Fruit fly (Drosophila melanogaster): ENCODE results near the gene CG7945.

DNA sequence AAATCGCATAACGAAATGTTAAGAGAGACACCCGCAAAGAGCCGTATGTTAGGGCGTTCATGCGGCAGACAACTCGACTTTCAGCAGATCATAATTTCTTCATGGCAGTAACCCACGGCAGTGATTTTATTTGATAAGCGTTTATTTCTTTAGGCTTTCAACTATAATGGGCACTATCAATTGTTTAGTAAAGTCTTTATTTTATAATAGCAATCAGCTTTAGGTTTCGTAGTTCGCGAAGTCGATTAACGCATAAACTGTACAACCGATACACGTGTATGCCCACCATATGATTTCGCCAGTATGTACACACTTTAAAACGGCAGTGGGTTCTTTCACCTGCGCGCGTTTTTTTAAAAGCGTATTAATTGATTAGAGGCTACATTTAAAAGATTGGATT, 15.7 kb downstream of the CG7945 start, which contains the start of gene CG7841:
- TF ChIP-seq Dll (optimal IDR thresholded peaks at IDR 0.05): no peak
- TF ChIP-seq psq (optimal IDR thresholded peaks at IDR 0.05): no peak
- no peak for TF ChIP-seq usp (GFP tag; optimal IDR thresholded peaks at IDR 0.05)
- no peak for TF ChIP-seq CG8478 (optimal IDR thresholded peaks at IDR 0.05)
- TF ChIP-seq EcR (GFP tag; optimal IDR thresholded peaks at IDR 0.05): peak in 1 of 2 experiments; percentile 54
- no peak for TF ChIP-seq pan (optimal IDR thresholded peaks at IDR 0.05)

Measured in whole organism.